Fruit fly (Drosophila melanogaster) whole organism, adult: ENCODE data around the gene CG14668.
A peak's percentile ranks its signal among the peaks of the same experiment; 100 is the strongest.

Experiments
- CG11617 ChIP-seq: fragments of 200-800 bp; sonication (Bioruptor generic); optimal IDR thresholded peaks from 2 replicates; lab custom pipeline; 2017; ENCODE audit warnings: mild to moderate bottlenecking, missing biosample characterization, missing genetic modification reagents, missing genetic modification characterization
- CG12768 ChIP-seq: fragments of 200-800 bp; sonication (Bioruptor generic); optimal IDR thresholded peaks from 2 replicates; lab custom pipeline; 2017; ENCODE audit warnings: missing biosample characterization, missing genetic modification characterization, mild to moderate bottlenecking, moderate library complexity, missing genetic modification reagents
- CG14711 ChIP-seq: fragments of 200-800 bp; sonication (Bioruptor generic); optimal IDR thresholded peaks from 2 replicates; lab custom pipeline; 2018; ENCODE audit warnings: missing biosample characterization, mild to moderate bottlenecking, missing genetic modification characterization, moderate library complexity
- CG1620 ChIP-seq: fragments of 200-800 bp; sonication (Bioruptor generic); optimal IDR thresholded peaks from 2 replicates; lab custom pipeline; 2016; ENCODE audit warnings: missing biosample characterization, missing genetic modification characterization
- CG33017 ChIP-seq: fragments of 200-800 bp; sonication (Bioruptor generic); optimal IDR thresholded peaks from 2 replicates; lab custom pipeline; 2018; ENCODE audit warnings: missing biosample characterization, mild to moderate bottlenecking, missing genetic modification characterization, moderate library complexity
- CG5204 ChIP-seq: fragments of 200-800 bp; sonication (Bioruptor generic); optimal IDR thresholded peaks from 2 replicates; lab custom pipeline; 2016; ENCODE audit warnings: missing biosample characterization, missing genetic modification characterization
- CG7045 ChIP-seq: fragments of 200-800 bp; sonication (Bioruptor generic); optimal IDR thresholded peaks from 2 replicates; lab custom pipeline; 2017; ENCODE audit warnings: missing biosample characterization, mild to moderate bottlenecking, missing genetic modification characterization
- CG7101 ChIP-seq: fragments of 200-800 bp; sonication (Bioruptor generic); optimal IDR thresholded peaks from 2 replicates; lab custom pipeline; 2018; ENCODE audit warnings: missing biosample characterization, mild to moderate bottlenecking, missing genetic modification characterization, moderate library complexity
- Clk ChIP-seq: fragments of 200-800 bp; sonication (Bioruptor generic); optimal IDR thresholded peaks from 2 replicates; lab custom pipeline; 2017; ENCODE audit warnings: missing biosample characterization, missing genetic modification characterization
- Crg-1 ChIP-seq: fragments of 200-800 bp; sonication (Bioruptor generic); optimal IDR thresholded peaks from 2 replicates; lab custom pipeline; 2016; ENCODE audit warnings: missing biosample characterization, missing genetic modification characterization
- Hr96 ChIP-seq: fragments of 200-800 bp; sonication (Bioruptor generic); optimal IDR thresholded peaks from 2 replicates; lab custom pipeline; 2016; ENCODE audit warnings: missing biosample characterization, missing genetic modification characterization
- Mnt ChIP-seq: fragments of 200-800 bp; sonication (Bioruptor generic); optimal IDR thresholded peaks from 2 replicates; lab custom pipeline; 2016; ENCODE audit warnings: missing biosample characterization, mild to moderate bottlenecking, missing genetic modification characterization
- bab1 ChIP-seq: fragments of 200-800 bp; sonication (Bioruptor generic); optimal IDR thresholded peaks from 3 replicates; lab custom pipeline; 2019; ENCODE audit warnings: missing biosample characterization, mild to moderate bottlenecking, missing genetic modification characterization, moderate library complexity
- cic ChIP-seq: fragments of 200-800 bp; sonication (Bioruptor generic); optimal IDR thresholded peaks from 2 replicates; lab custom pipeline; 2017; ENCODE audit warnings: missing biosample characterization, mild to moderate bottlenecking, missing genetic modification characterization, moderate library complexity
- cnc ChIP-seq, 2 experiments: fragments of >200 bp; optimal IDR thresholded peaks; 2 replicates each; lab custom pipeline; 2017
- kay ChIP-seq: fragments of 200-800 bp; sonication (Bioruptor generic); peaks from one replicate; lab custom pipeline; 2016; ENCODE audit warnings: missing biosample characterization, missing genetic modification characterization, borderline replicate concordance
- ovo ChIP-seq: fragments of 200-800 bp; sonication (Bioruptor generic); optimal IDR thresholded peaks from 2 replicates; lab custom pipeline; 2016; ENCODE audit warnings: missing biosample characterization, missing genetic modification characterization
- pad ChIP-seq: fragments of 200-800 bp; sonication (Bioruptor generic); optimal IDR thresholded peaks from 3 replicates; lab custom pipeline; 2017; ENCODE audit warnings: missing biosample characterization, missing genetic modification characterization, mild to moderate bottlenecking, moderate library complexity, missing genetic modification reagents
- tj ChIP-seq: fragments of 200-800 bp; sonication (Bioruptor generic); optimal IDR thresholded peaks from 3 replicates; lab custom pipeline; 2017; ENCODE audit warnings: missing biosample characterization, mild to moderate bottlenecking, missing genetic modification characterization, moderate library complexity
- toe ChIP-seq: fragments of 200-800 bp; sonication (Bioruptor generic); optimal IDR thresholded peaks from 2 replicates; lab custom pipeline; 2016; ENCODE audit warnings: missing biosample characterization, missing genetic modification characterization

CG14668 gene

DNA sequence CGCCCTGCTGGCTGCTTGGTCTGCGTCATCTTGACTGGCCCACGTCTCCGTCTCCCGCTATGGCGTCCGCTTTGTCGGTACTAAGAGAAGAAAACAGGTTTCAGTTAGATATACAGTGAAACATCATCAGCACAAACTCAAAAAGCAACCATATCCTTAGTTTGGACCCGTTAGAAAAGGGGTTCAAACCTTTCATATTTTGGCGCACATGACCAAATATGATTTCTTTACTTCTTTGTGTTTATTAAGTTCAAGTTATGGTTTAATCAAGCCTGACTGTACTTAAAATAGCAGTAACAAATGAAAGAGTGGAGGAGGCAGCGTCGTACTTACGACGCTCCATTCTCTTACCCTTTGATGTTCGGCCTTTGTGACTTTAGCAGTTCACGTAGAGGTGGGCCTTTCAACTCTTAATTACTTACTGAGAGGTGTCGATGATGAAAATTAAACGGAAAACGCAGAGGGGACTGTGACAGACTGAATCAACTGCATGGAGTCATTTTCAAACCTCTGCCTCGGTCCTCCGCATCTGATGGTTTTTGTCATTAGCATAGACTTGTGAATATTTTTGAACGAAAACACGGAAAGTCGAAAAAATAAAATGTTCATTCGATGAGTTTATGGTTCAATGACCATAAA, 25.7 kb downstream of the CG14668 start:
- TF ChIP-seq CG14711 (tag; lab: Kevin White, UChicago), result peak; percentile 18
- TF ChIP-seq CG7045 (GFP tag; lab: Kevin White, UChicago), result no peak
- peak; percentile 11 for TF ChIP-seq CG33017 (tag; lab: Kevin White, UChicago)

DNA sequence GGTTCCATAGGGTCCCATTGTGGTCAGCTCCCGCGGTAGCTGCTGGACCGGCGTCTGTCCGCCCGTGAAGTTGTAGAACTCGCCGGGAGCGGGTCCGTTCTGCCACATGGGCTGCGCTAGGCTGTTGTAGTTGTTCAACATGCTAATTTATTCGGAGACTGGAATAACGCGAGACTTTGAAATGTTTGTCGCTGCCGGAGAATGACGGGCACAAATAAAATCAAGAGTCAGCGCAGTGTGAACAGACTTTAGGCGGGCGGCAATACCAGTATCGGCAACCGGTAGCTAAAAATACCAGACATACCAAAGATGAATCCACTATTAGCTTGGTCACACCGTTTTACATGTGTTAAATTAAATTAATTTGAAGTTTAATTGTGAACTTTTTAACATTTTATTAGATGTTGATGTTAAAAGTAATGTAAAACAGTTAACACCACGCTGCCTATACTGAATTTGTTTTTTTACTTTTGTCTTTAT, 29.5 kb downstream of the CG14668 start, which contains the start of gene Prosbeta7:
Gene Prosbeta7, minus strand, starts transcription at position 430 of the 480 bp plus-strand sequence.
- TF ChIP-seq CG33017 (tag; lab: Kevin White, UChicago) (no peak), tj (GFP tag; lab: Kevin White, UChicago) (no peak), Mnt (GFP tag; lab: Kevin White, UChicago) (peak; percentile 11), ovo (GFP tag; lab: Kevin White, UChicago) (no peak), toe (GFP tag; lab: Kevin White, UChicago) (no peak), CG7045 (GFP tag; lab: Kevin White, UChicago) (no peak), CG5204 (no peak), cnc (optimal IDR thresholded peaks at IDR 0.05; lab: Kevin White, UChicago) (peak; percentile 96 to 98), Crg-1 (GFP tag; lab: Kevin White, UChicago) (no peak), CG7101 (no peak), Clk (GFP tag; lab: Kevin White, UChicago) (no peak), Hr96 (no peak), bab1 (GFP tag; lab: Kevin White, UChicago) (peak; percentile 53), cic (peak; percentile 6)

DNA sequence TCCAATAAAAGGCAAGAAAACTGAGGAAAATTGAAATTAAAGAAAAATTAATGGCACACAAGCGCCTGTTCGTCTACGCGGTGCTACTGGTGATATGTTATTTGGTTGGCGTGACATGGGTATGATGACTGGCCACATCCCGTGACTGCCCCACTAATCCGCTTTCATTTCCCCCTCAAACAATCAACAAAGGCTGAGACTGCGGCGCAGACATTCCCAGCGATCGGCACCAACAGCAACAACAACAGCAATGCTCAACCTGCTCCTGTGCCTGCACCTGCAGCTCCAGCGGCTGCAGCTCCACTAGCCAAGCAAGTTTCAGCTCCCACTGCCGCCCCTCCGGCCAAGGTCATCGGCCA, 32.4 kb downstream of the CG14668 start:
- TF ChIP-seq CG7045 (GFP tag; lab: Kevin White, UChicago) (no peak), kay (GFP tag; lab: Kevin White, UChicago) (no peak), bab1 (GFP tag; lab: Kevin White, UChicago) (no peak), Clk (GFP tag; lab: Kevin White, UChicago) (no peak), cnc (optimal IDR thresholded peaks at IDR 0.05; lab: Kevin White, UChicago) (no peak)

dm6 chr3R:5354373-5355134, 32.9 kb downstream of the CG14668 start, which contains the start of the genes CG11999 and CG1161:
TSS of gene CG11999 (minus strand) at chr3R:5354747.
TSS of gene CG1161 (plus strand) at chr3R:5355092.
- no peak for TF ChIP-seq Clk (GFP tag; lab: Kevin White, UChicago)
- no peak for TF ChIP-seq CG5204
- TF ChIP-seq cnc (optimal IDR thresholded peaks at IDR 0.05; lab: Kevin White, UChicago), result no peak
- no peak for TF ChIP-seq Hr96
- no peak for TF ChIP-seq toe (GFP tag; lab: Kevin White, UChicago)
- peak; percentile 13 for TF ChIP-seq Crg-1 (GFP tag; lab: Kevin White, UChicago)
- no peak for TF ChIP-seq CG33017 (tag; lab: Kevin White, UChicago)
- no peak for TF ChIP-seq ovo (GFP tag; lab: Kevin White, UChicago)
- peak; percentile 17 for TF ChIP-seq pad (GFP tag; lab: Kevin White, UChicago)
- TF ChIP-seq tj (GFP tag; lab: Kevin White, UChicago), result peak; percentile 9
- no peak for TF ChIP-seq CG12768
- no peak for TF ChIP-seq bab1 (GFP tag; lab: Kevin White, UChicago)
- TF ChIP-seq kay (GFP tag; lab: Kevin White, UChicago), result no peak
- no peak for TF ChIP-seq CG7045 (GFP tag; lab: Kevin White, UChicago)
- TF ChIP-seq CG7101, result no peak
- TF ChIP-seq CG14711 (tag; lab: Kevin White, UChicago), result no peak
- no peak for TF ChIP-seq CG11617 (GFP tag; lab: Kevin White, UChicago)

DNA sequence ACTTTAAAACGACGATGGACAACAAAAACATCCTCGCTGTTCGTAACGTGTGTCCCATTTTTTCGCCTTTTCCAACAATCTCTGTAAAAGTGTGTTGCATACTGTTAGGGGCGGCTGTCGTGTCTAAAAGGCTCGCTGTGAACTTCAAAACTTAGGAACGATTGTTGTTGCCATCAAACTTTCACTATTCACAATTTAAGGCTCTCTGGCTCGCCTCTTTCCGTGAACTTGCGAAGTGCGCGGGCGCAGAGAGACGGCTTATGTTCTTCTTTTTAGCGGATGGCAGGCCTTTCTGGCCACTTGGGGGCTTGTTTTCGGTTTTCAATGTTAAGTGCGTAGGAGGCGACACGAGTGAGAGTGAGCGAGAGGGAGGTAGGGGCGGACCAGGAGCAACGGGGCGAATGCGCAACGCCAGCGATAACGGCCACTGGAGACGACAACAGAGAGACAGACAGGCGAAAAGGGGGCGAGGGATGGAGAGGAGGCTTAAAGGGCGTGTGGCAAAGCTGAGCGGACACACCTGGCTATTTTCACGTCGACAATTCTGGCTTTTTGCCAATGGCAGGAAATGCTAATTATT, 37.0 kb downstream of the CG14668 start, which contains the start of gene mtd:
Gene mtd, minus strand, starts transcription at position 51 of the 580 bp plus-strand sequence.
- TF ChIP-seq cic (no peak), Hr96 (no peak), kay (GFP tag; lab: Kevin White, UChicago) (no peak), toe (GFP tag; lab: Kevin White, UChicago) (no peak), CG14711 (tag; lab: Kevin White, UChicago) (no peak), pad (GFP tag; lab: Kevin White, UChicago) (no peak), Clk (GFP tag; lab: Kevin White, UChicago) (no peak), Mnt (GFP tag; lab: Kevin White, UChicago) (no peak), cnc (optimal IDR thresholded peaks at IDR 0.05; lab: Kevin White, UChicago) (no peak), ovo (GFP tag; lab: Kevin White, UChicago) (no peak), bab1 (GFP tag; lab: Kevin White, UChicago) (no peak), Crg-1 (GFP tag; lab: Kevin White, UChicago) (no peak), CG5204 (no peak), CG1620 (GFP tag; lab: Kevin White, UChicago) (no peak), CG7101 (no peak), CG33017 (tag; lab: Kevin White, UChicago) (no peak), CG12768 (no peak)
